Worm (Caenorhabditis elegans): Measurements from ENCODE around the gene sru-30.

The sru-30 gene

ce11 chrV:9786721-9787131 is 26.9 kb upstream of the sru-30 start, which contains the start of gene F46B6.6:
Gene F46B6.6, minus strand, starts transcription at chrV:9786868.
- TF ChIP-seq che-1 (tag; optimal IDR thresholded peaks at IDR 0.05) (no peak), sdc-2 (tag; optimal IDR thresholded peaks at IDR 0.05) (no peak), nhr-232 (tag; optimal IDR thresholded peaks at IDR 0.05) (no peak), Y22D7AL.16 (tag; optimal IDR thresholded peaks at IDR 0.05) (no peak), fkh-10 (GFP tag; optimal IDR thresholded peaks at IDR 0.05) (no peak), ceh-6 (GFP tag; optimal IDR thresholded peaks at IDR 0.05) (no peak), tbx-7 (tag; optimal IDR thresholded peaks at IDR 0.05) (no peak), rnt-1 (tag; optimal IDR thresholded peaks at IDR 0.05) (no peak), C38D4.7 (GFP tag; optimal IDR thresholded peaks at IDR 0.05) (no peak), sox-4 (tag; optimal IDR thresholded peaks at IDR 0.05) (no peak), npax-4 (tag; optimal IDR thresholded peaks at IDR 0.05) (no peak)

ce11 chrV:9789657-9790261 is 23.9 kb upstream of the sru-30 start, which contains the start of gene ztf-7:
Gene ztf-7, minus strand, starts transcription at chrV:9789707.
- TF ChIP-seq ceh-18 (tag; optimal IDR thresholded peaks at IDR 0.05) (peak; percentile 89), nfya-1 (tag; optimal IDR thresholded peaks at IDR 0.05) (peak; percentile 80), mec-3 (tag; optimal IDR thresholded peaks at IDR 0.05; ENCODE audit: borderline replicate concordance) (no peak), dmd-4 (tag; optimal IDR thresholded peaks at IDR 0.05; ENCODE audit: borderline replicate concordance) (no peak), K09A11.1 (tag; optimal IDR thresholded peaks at IDR 0.05; ENCODE audit: insufficient read depth) (no peak), che-1 (tag; optimal IDR thresholded peaks at IDR 0.05) (no peak), hlh-30 (tag; optimal IDR thresholded peaks at IDR 0.05; ENCODE audit: insufficient read depth) (peak; percentile 99), ceh-45 (GFP tag; IDR thresholded peaks at IDR 0.05) (no peak), rnt-1 (tag; optimal IDR thresholded peaks at IDR 0.05) (peak; percentile 65), nhr-232 (tag; optimal IDR thresholded peaks at IDR 0.05) (no peak), ceh-48 (tag; optimal IDR thresholded peaks at IDR 0.05) (no peak), ceh-34 (tag; optimal IDR thresholded peaks at IDR 0.05) (peak; percentile 4), npax-4 (tag; optimal IDR thresholded peaks at IDR 0.05) (no peak), ceh-30 (tag; optimal IDR thresholded peaks at IDR 0.05) (peak; percentile 42), ahr-1 (tag; optimal IDR thresholded peaks at IDR 0.05) (no peak), sox-4 (tag; optimal IDR thresholded peaks at IDR 0.05) (no peak), ceh-22 (tag; optimal IDR thresholded peaks at IDR 0.05) (no peak), ceh-31 (tag; optimal IDR thresholded peaks at IDR 0.05) (peak; percentile 80), ets-4 (tag; optimal IDR thresholded peaks at IDR 0.05) (peak; percentile 35), tbx-2 (tag; optimal IDR thresholded peaks at IDR 0.05) (peak; percentile 68), unc-55 (GFP tag; optimal IDR thresholded peaks at IDR 0.05) (peak; percentile 74), unc-3 (GFP tag; conservative IDR thresholded peaks at IDR 0.05) (no peak), unc-3 (tag; optimal IDR thresholded peaks at IDR 0.05) (no peak)

ce11 chrV:9791332-9791731 is 22.3 kb upstream of the sru-30 start, which contains the start of gene lipl-2:
Gene lipl-2, plus strand, starts transcription at chrV:9791567.
- TF ChIP-seq K02D7.2 (tag; optimal IDR thresholded peaks at IDR 0.05) (no peak), ceh-9 (tag; optimal IDR thresholded peaks at IDR 0.05) (no peak), ceh-18 (tag; optimal IDR thresholded peaks at IDR 0.05) (no peak), npax-4 (tag; optimal IDR thresholded peaks at IDR 0.05) (no peak), ceh-19 (GFP tag; optimal IDR thresholded peaks at IDR 0.05) (no peak), pax-1 (tag; optimal IDR thresholded peaks at IDR 0.05) (no peak)

- TF ChIP-seq unc-86 (tag; optimal IDR thresholded peaks at IDR 0.05), result no peak
- TF ChIP-seq pag-3 (tag; optimal IDR thresholded peaks at IDR 0.05; ENCODE audit: borderline replicate concordance), result no peak
- TF ChIP-seq nfya-1 (tag; optimal IDR thresholded peaks at IDR 0.05), result no peak
- no peak for TF ChIP-seq rnt-1 (tag; optimal IDR thresholded peaks at IDR 0.05)
- no peak for TF ChIP-seq madf-2 (tag; optimal IDR thresholded peaks at IDR 0.05)
- TF ChIP-seq ceh-30 (tag; optimal IDR thresholded peaks at IDR 0.05), result no peak
- TF ChIP-seq sox-4 (tag; optimal IDR thresholded peaks at IDR 0.05), result no peak
- TF ChIP-seq che-1 (tag; optimal IDR thresholded peaks at IDR 0.05), result no peak
- no peak for TF ChIP-seq hlh-30 (tag; optimal IDR thresholded peaks at IDR 0.05; ENCODE audit: insufficient read depth)
- no peak for TF ChIP-seq zip-5 (tag; optimal IDR thresholded peaks at IDR 0.05)
- TF ChIP-seq ceh-18 (tag; optimal IDR thresholded peaks at IDR 0.05), result no peak
- no peak for TF ChIP-seq F13H6.1 (tag; optimal IDR thresholded peaks at IDR 0.05)
- TF ChIP-seq tbx-2 (tag; optimal IDR thresholded peaks at IDR 0.05), result no peak
- TF ChIP-seq ztf-16 (tag; optimal IDR thresholded peaks at IDR 0.05), result no peak
- TF ChIP-seq unc-3 (GFP tag; conservative IDR thresholded peaks at IDR 0.05), result no peak
- TF ChIP-seq unc-3 (tag; optimal IDR thresholded peaks at IDR 0.05), result no peak
- TF ChIP-seq sdc-2 (tag; optimal IDR thresholded peaks at IDR 0.05), result no peak
- TF ChIP-seq ceh-19 (GFP tag; optimal IDR thresholded peaks at IDR 0.05), result no peak
- no peak for TF ChIP-seq C08G9.2 (tag; optimal IDR thresholded peaks at IDR 0.05)
- TF ChIP-seq ceh-48 (tag; optimal IDR thresholded peaks at IDR 0.05), result no peak
- no peak for TF ChIP-seq ceh-9 (tag; optimal IDR thresholded peaks at IDR 0.05)
Measured at ce11 chrV:9794997-9795396, 18.6 kb upstream of the sru-30 start.

Measured in whole organism, late embryonic.